Worm (Caenorhabditis elegans) whole organism, L3 larva: ENCODE results near the gene hnd-1.

Experiments used
- aly-2 ChIP-seq: fragments of 150-350 bp; optimal IDR thresholded peaks from 2 replicates; lab custom pipeline; 2014; ENCODE audit warnings: missing biosample characterization, missing genetic modification characterization
- ama-1 ChIP-seq: fragments of 150-350 bp; optimal IDR thresholded peaks from 2 replicates; lab custom pipeline; 2018
- daf-12 ChIP-seq: fragments of 150-350 bp; optimal IDR thresholded peaks from 2 replicates; lab custom pipeline; 2014; ENCODE audit warnings: missing biosample characterization, missing genetic modification reagents, missing genetic modification characterization
- elt-1 ChIP-seq: fragments of 150-350 bp; optimal IDR thresholded peaks from 2 replicates; lab custom pipeline; 2014; ENCODE audit warnings: missing biosample characterization, missing genetic modification characterization
- eor-1 ChIP-seq, 2 experiments: fragments of 150-350 bp; optimal IDR thresholded peaks; 2 replicates each; lab custom pipeline; 2014 to 2018; ENCODE audit warnings: missing biosample characterization in 2 of 2, missing genetic modification characterization in 2 of 2
- fos-1 ChIP-seq: fragments of 150-350 bp; optimal IDR thresholded peaks from 2 replicates; lab custom pipeline; 2014; ENCODE audit warnings: missing biosample characterization, missing genetic modification characterization
- jun-1 ChIP-seq: fragments of 150-350 bp; optimal IDR thresholded peaks from 2 replicates; lab custom pipeline; 2014; ENCODE audit warnings: missing biosample characterization, missing genetic modification reagents, missing genetic modification characterization
- lin-39 ChIP-seq: fragments of 150-350 bp; optimal IDR thresholded peaks from 2 replicates; lab custom pipeline; 2018; ENCODE audit warnings: missing biosample characterization, missing genetic modification reagents, missing genetic modification characterization
- mdl-1 ChIP-seq: fragments of 150-350 bp; optimal IDR thresholded peaks from 2 replicates; lab custom pipeline; 2014; ENCODE audit warnings: missing biosample characterization, missing genetic modification characterization
- pqm-1 ChIP-seq: fragments of 150-350 bp; optimal IDR thresholded peaks from 2 replicates; lab custom pipeline; 2017; ENCODE audit warnings: missing biosample characterization, missing genetic modification characterization, inconsistent platforms
- sea-2 ChIP-seq: fragments of 150-350 bp; sonication (generic microtip); optimal IDR thresholded peaks from 4 replicates; lab custom pipeline; 2014; ENCODE audit warnings: missing biosample characterization, missing genetic modification reagents, missing genetic modification characterization
- skn-1 ChIP-seq: fragments of 150-350 bp; optimal IDR thresholded peaks from 2 replicates; lab custom pipeline; 2014; ENCODE audit warnings: missing biosample characterization, missing genetic modification characterization
- snpc-4 ChIP-seq: fragments of 150-350 bp; optimal IDR thresholded peaks from 2 replicates; lab custom pipeline; 2014; ENCODE audit warnings: missing biosample characterization, missing genetic modification characterization
- unc-62 ChIP-seq: fragments of 150-350 bp; sonication (generic microtip); optimal IDR thresholded peaks from 4 replicates; lab custom pipeline; 2014; ENCODE audit warnings: missing biosample characterization, missing genetic modification reagents, missing genetic modification characterization

- TF ChIP-seq ama-1 (lab: Kevin White, UChicago) (no peak), snpc-4 (tag; lab: Kevin White, UChicago) (no peak), unc-62 (GFP tag; lab: Kevin White, UChicago) (no peak), pqm-1 (tag; lab: Kevin White, UChicago) (no peak), elt-1 (tag; lab: Kevin White, UChicago) (no peak), fos-1 (no peak), daf-12 (tag; lab: Kevin White, UChicago) (no peak), aly-2 (tag; lab: Kevin White, UChicago) (no peak), lin-39 (tag; lab: Kevin White, UChicago) (no peak), sea-2 (GFP tag; lab: Kevin White, UChicago) (no peak), skn-1 (no peak), eor-1 (tag; optimal IDR thresholded peaks at IDR 0.05; lab: Kevin White, UChicago) (no peak), mdl-1 (tag; lab: Kevin White, UChicago) (no peak), jun-1 (tag; lab: Kevin White, UChicago) (no peak)
These were observed 33.6 kb upstream of the hnd-1 start, which contains the start of gene cutl-11 for ce11 chrX:11650751-11651150.
